Fruit fly (Drosophila melanogaster): ENCODE data around the gene CG7484.
A peak's percentile ranks its signal among the peaks of the same experiment; 100 is the strongest.

- TF ChIP-seq lola (GFP tag; optimal IDR thresholded peaks at IDR 0.05) (no peak), psq (GFP tag; optimal IDR thresholded peaks at IDR 0.05) (peak; percentile 12), fru (GFP tag; optimal IDR thresholded peaks at IDR 0.05) (peak; percentile 62), rgr (GFP tag; optimal IDR thresholded peaks at IDR 0.05) (peak; percentile 71), Myc (optimal IDR thresholded peaks at IDR 0.05) (peak; percentile 36), Hr78 (GFP tag; optimal IDR thresholded peaks at IDR 0.05) (no peak), h (GFP tag; optimal IDR thresholded peaks at IDR 0.05) (peak; percentile 59), Rel (GFP tag; optimal IDR thresholded peaks at IDR 0.05) (no peak), Rel (tag; optimal IDR thresholded peaks at IDR 0.05) (peak; percentile 70), OdsH (GFP tag; optimal IDR thresholded peaks at IDR 0.05) (peak; percentile 50), Dfd (GFP tag; optimal IDR thresholded peaks at IDR 0.05) (no peak), GATAd (GFP tag; optimal IDR thresholded peaks at IDR 0.05) (no peak), tai (GFP tag; optimal IDR thresholded peaks at IDR 0.05) (no peak), CG9705 (GFP tag; optimal IDR thresholded peaks at IDR 0.05) (no peak), CrebA (GFP tag; optimal IDR thresholded peaks at IDR 0.05; ENCODE audit: borderline replicate concordance) (no peak)
Observed at dm6 chr3L:17655837-17656308, 1.5 kb downstream of the CG7484 start.

Data from whole organism, wandering third instar larva.